Fruit fly (Drosophila melanogaster) Kc167 (cell line): ENCODE results near the gene CG34409.

ENCODE experiments used
- Myc ChIP-seq: fragments of >200 bp; optimal IDR thresholded peaks from 2 replicates; lab custom pipeline; 2017; ENCODE audit warnings: missing external identifiers
- Sin3A ChIP-seq: fragments of >200 bp; optimal IDR thresholded peaks from 2 replicates; lab custom pipeline; 2018; ENCODE audit warnings: missing external identifiers
- psq ChIP-seq: fragments of >200 bp; optimal IDR thresholded peaks from 2 replicates; lab custom pipeline; 2017; ENCODE audit warnings: missing external identifiers

DNA sequence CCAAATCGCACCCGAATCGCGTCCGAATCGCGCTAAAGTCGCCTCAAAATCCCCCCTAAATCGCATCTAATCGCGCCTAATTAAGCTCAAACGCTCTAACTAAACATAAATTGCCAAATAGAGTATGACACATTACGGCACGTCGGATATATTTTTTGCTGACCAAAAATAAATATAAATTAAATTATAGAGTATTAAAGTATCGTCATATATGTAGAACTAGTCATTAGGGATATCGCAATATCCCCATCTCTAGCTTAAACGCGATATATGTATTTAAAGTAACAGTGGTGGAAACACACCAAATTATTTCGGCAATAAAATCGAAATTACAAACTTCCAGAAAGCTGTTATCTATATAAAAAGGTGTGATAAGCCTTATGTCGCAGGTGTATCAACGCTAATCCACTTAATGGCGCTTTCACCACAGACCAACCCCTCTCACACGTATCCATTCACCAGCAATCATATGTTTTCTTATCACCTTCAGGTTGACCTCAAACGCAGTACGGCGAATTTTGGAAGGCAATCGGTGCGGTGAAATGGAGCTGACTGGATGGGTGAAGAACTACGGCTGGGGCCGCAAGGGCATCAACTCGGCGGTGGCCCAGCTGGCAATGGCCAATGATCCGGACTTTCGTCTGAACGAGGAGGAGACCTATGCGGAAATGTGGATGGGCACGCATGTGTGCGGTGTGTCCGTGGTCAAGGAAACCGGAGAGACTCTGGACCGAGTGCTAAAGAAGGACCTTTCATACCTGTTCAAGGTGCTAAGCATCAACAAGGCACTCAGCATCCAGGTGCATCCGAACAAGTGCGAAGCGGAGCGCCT, 13.4 kb upstream of the CG34409 start, which contains the start of gene Mpi:
- TF ChIP-seq Myc (lab: Kevin White, UChicago) (no peak), psq (lab: Kevin White, UChicago) (no peak), Sin3A (no peak)
